Fruit fly (Drosophila melanogaster): ENCODE results near the gene pyd.

Gene pyd

dm6 chr3R:8788722-8789400, 142.8 kb downstream of the pyd start:
- no peak for TF ChIP-seq Sin3A (optimal IDR thresholded peaks at IDR 0.05)
- no peak for TF ChIP-seq psq (optimal IDR thresholded peaks at IDR 0.05)
- no peak for TF ChIP-seq ttk (optimal IDR thresholded peaks at IDR 0.05)
- no peak for TF ChIP-seq Myc (optimal IDR thresholded peaks at IDR 0.05)
- TF ChIP-seq insv (optimal IDR thresholded peaks at IDR 0.05), result no peak
- no peak for TF ChIP-seq h (optimal IDR thresholded peaks at IDR 0.05)

- TF ChIP-seq h (optimal IDR thresholded peaks at IDR 0.05) (no peak), psq (optimal IDR thresholded peaks at IDR 0.05) (no peak), Sin3A (optimal IDR thresholded peaks at IDR 0.05) (no peak), insv (optimal IDR thresholded peaks at IDR 0.05) (no peak), ttk (optimal IDR thresholded peaks at IDR 0.05) (no peak), Myc (optimal IDR thresholded peaks at IDR 0.05) (no peak)
These were observed 144.0 kb downstream of the pyd start for dm6 chr3R:8787538-8788282.

dm6 chr3R:8785451-8785850, 146.2 kb downstream of the pyd start:
- TF ChIP-seq h (optimal IDR thresholded peaks at IDR 0.05), result no peak
- no peak for TF ChIP-seq Myc (optimal IDR thresholded peaks at IDR 0.05)
- no peak for TF ChIP-seq ttk (optimal IDR thresholded peaks at IDR 0.05)
- TF ChIP-seq Sin3A (optimal IDR thresholded peaks at IDR 0.05), result no peak
- TF ChIP-seq psq (optimal IDR thresholded peaks at IDR 0.05), result no peak
- no peak for TF ChIP-seq insv (optimal IDR thresholded peaks at IDR 0.05)

DNA sequence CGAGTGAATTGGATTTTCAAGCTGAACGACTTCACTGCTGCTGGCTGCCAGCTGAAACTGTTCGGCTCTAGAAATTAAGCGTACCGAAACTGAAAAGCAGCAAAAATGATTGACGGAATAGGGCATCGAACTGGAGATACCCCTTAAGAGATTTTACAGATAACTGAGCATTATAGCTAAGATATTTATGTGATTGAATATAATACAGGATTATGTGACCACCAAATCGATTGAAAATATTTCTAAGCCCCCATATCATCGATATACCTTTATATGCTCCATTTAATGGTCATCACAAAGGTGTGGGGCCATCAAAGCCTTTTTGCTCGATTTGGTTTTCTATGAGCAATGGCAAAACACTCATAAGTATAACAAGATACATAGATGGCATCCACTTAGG, 146.9 kb downstream of the pyd start:
- TF ChIP-seq Myc (optimal IDR thresholded peaks at IDR 0.05) (no peak), h (optimal IDR thresholded peaks at IDR 0.05) (no peak)

dm6 chr3R:8780689-8781088, 151.0 kb downstream of the pyd start, which contains the start of gene CG33189:
Gene CG33189 (minus strand): TSS chr3R:8780789.
- TF ChIP-seq Myc (optimal IDR thresholded peaks at IDR 0.05) (no peak), Sin3A (optimal IDR thresholded peaks at IDR 0.05) (no peak), ttk (optimal IDR thresholded peaks at IDR 0.05) (no peak), psq (optimal IDR thresholded peaks at IDR 0.05) (no peak), h (optimal IDR thresholded peaks at IDR 0.05) (no peak), insv (optimal IDR thresholded peaks at IDR 0.05) (no peak)

DNA sequence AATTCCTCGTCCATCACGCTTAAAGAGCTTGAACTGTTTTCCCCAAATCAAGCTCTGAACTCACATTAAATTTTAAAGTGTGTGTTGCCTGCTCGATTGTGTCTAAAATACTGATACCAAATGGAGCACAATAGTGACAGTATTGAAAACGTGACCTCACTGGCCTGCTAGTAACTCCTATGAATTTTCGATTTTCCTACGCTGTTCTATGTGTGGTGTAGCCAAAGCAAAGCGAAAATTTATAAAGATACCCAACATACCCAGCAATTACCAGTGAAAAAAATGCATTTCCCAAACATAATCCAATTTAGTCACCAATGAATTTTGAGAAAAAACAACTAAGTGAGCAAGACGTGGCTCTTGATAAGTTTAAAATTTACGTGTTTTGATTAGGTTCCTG, 151.9 kb downstream of the pyd start, which contains the start of gene CG33191:
CG33191 (minus strand) TSS at position 101 of the 400 bp plus-strand sequence.
- no peak for TF ChIP-seq Myc (optimal IDR thresholded peaks at IDR 0.05)
- TF ChIP-seq ttk (optimal IDR thresholded peaks at IDR 0.05), result no peak
- TF ChIP-seq Sin3A (optimal IDR thresholded peaks at IDR 0.05), result no peak

Data from Kc167 (cell line).